Worm (Caenorhabditis elegans) whole organism, L4 larva: ENCODE data around the gene C13B4.1.

Experiments used
- T26A8.4 ChIP-seq: fragments of 200-800 bp; sonication (Bioruptor generic); IDR thresholded peaks from 2 replicates; pipeline ENCODE4 v1.3.6; 2022; ENCODE audit warnings: missing genetic modification characterization, missing compliant biosample characterization
- Y5F2A.4 ChIP-seq: fragments of 200-800 bp; sonication (Bioruptor generic); optimal IDR thresholded peaks from 2 replicates; lab custom pipeline; 2018; ENCODE audit warnings: mild to moderate bottlenecking, missing genetic modification characterization, missing compliant biosample characterization
- aly-2 ChIP-seq: sonication (generic microtip); optimal IDR thresholded peaks from 2 replicates; lab custom pipeline; 2018; ENCODE audit warnings: missing biosample characterization, missing genetic modification characterization
- ama-1 ChIP-seq: fragments of 150-350 bp; optimal IDR thresholded peaks from 2 replicates; lab custom pipeline; 2014; ENCODE audit warnings: inconsistent platforms, mixed read lengths
- fos-1 ChIP-seq: fragments of 150-350 bp; optimal IDR thresholded peaks from 2 replicates; lab custom pipeline; 2014; ENCODE audit warnings: missing biosample characterization, missing genetic modification characterization
- lim-7 ChIP-seq: fragments of 200-800 bp; sonication (Bioruptor generic); IDR thresholded peaks from 2 replicates; pipeline ENCODE4 v1.3.6; 2022; ENCODE audit warnings: missing genetic modification characterization, missing compliant biosample characterization
- nhr-25 ChIP-seq: sonication (generic microtip); optimal IDR thresholded peaks from 2 replicates; lab custom pipeline; 2017; ENCODE audit warnings: missing genetic modification characterization, mild to moderate bottlenecking, missing compliant biosample characterization, antibody characterized with exemption, moderate library complexity, borderline replicate concordance; ENCODE audit not compliant: insufficient read depth
- nhr-6 ChIP-seq: fragments of 150-350 bp; optimal IDR thresholded peaks from 2 replicates; lab custom pipeline; 2014; ENCODE audit warnings: missing biosample characterization, missing genetic modification characterization
- pha-4 ChIP-seq, 2 experiments: fragments of 150-350 bp in 1 of 2; fragments of 200-800 bp in 1 of 2; sonication (Bioruptor generic) in 1 of 2; IDR thresholded peaks in 1 of 2; optimal IDR thresholded peaks in 1 of 2; 2 replicates each; pipeline versions ENCODE4 v1.3.6 to Lab custom; 2014 to 2022; ENCODE audit warnings: missing genetic modification characterization in 2 of 2, missing genetic modification reagents in 2 of 2, missing biosample characterization in 1 of 2, missing compliant biosample characterization in 1 of 2
- php-3 ChIP-seq: fragments of 200-800 bp; sonication (Bioruptor generic); IDR thresholded peaks from 2 replicates; pipeline ENCODE4 v1.3.6; 2022; ENCODE audit warnings: missing genetic modification reagents, missing genetic modification characterization, missing compliant biosample characterization
- skn-1 ChIP-seq: fragments of 150-350 bp; optimal IDR thresholded peaks from 2 replicates; lab custom pipeline; 2014; ENCODE audit warnings: missing biosample characterization, missing genetic modification characterization
- unc-39 ChIP-seq: sonication (generic microtip); optimal IDR thresholded peaks from 2 replicates; lab custom pipeline; 2017; ENCODE audit warnings: missing biosample characterization, missing genetic modification characterization

ce11 chrII:14495341-14495740 lies 15.9 kb upstream of the C13B4.1 start:
- peak; percentile 36 for TF ChIP-seq nhr-6 (tag; lab: Kevin White, UChicago)
- TF ChIP-seq ama-1 (lab: Kevin White, UChicago), result peak; percentile 4
- TF ChIP-seq aly-2, result no peak
- no peak for TF ChIP-seq Y5F2A.4 (GFP tag; lab: Kevin White, UChicago)
- TF ChIP-seq fos-1 (tag; lab: Kevin White, UChicago), result no peak
- TF ChIP-seq lim-7 (GFP tag; lab: Robert Waterston, UW), result no peak
- TF ChIP-seq php-3, result no peak
- no peak for TF ChIP-seq skn-1 (tag; lab: Kevin White, UChicago)
- no peak for TF ChIP-seq nhr-25 (tag; lab: Kevin White, UChicago)
- no peak for TF ChIP-seq pha-4 (GFP tag; IDR thresholded peaks at IDR 0.05; lab: Robert Waterston, UW)
- TF ChIP-seq pha-4 (tag; optimal IDR thresholded peaks at IDR 0.05; lab: Kevin White, UChicago), result no peak
- no peak for TF ChIP-seq unc-39 (tag; lab: Kevin White, UChicago)
- no peak for TF ChIP-seq T26A8.4 (GFP tag; lab: Robert Waterston, UW)
